Worm (Caenorhabditis elegans) whole organism, L3 larva: Measurements from ENCODE around the gene R11H6.2.

Experiments
- ZK546.5 ChIP-seq: sonication (generic microtip); optimal IDR thresholded peaks from 2 replicates; lab custom pipeline; 2017; ENCODE audit warnings: missing biosample characterization, missing genetic modification characterization
- aly-2 ChIP-seq: fragments of 150-350 bp; optimal IDR thresholded peaks from 2 replicates; lab custom pipeline; 2014; ENCODE audit warnings: missing biosample characterization, missing genetic modification characterization
- ama-1 ChIP-seq: fragments of 150-350 bp; optimal IDR thresholded peaks from 2 replicates; lab custom pipeline; 2018
- ceh-28 ChIP-seq: fragments of 150-350 bp; optimal IDR thresholded peaks from 2 replicates; lab custom pipeline; 2014; ENCODE audit warnings: missing biosample characterization, missing genetic modification reagents, missing genetic modification characterization
- daf-12 ChIP-seq: fragments of 150-350 bp; optimal IDR thresholded peaks from 2 replicates; lab custom pipeline; 2014; ENCODE audit warnings: missing biosample characterization, missing genetic modification reagents, missing genetic modification characterization
- egl-5 ChIP-seq: fragments of 150-350 bp; optimal IDR thresholded peaks from 2 replicates; lab custom pipeline; 2017; ENCODE audit warnings: missing biosample characterization, missing genetic modification reagents, missing genetic modification characterization, inconsistent platforms
- elt-3 ChIP-seq, 3 experiments: fragments of 150-350 bp in 1 of 3; sonication (generic microtip) in 2 of 3; optimal IDR thresholded peaks; 2 replicates in 2 of 3; 4 replicates in 1 of 3; lab custom pipeline; 2014 to 2017; ENCODE audit warnings: missing biosample characterization in 3 of 3, missing genetic modification characterization in 3 of 3
- eor-1 ChIP-seq, 2 experiments: fragments of 150-350 bp; optimal IDR thresholded peaks; 2 replicates each; lab custom pipeline; 2014 to 2018; ENCODE audit warnings: missing biosample characterization in 2 of 2, missing genetic modification characterization in 2 of 2
- fkh-10 ChIP-seq: sonication (generic microtip); optimal IDR thresholded peaks from 2 replicates; lab custom pipeline; 2017; ENCODE audit warnings: missing biosample characterization, missing genetic modification reagents, missing genetic modification characterization
- fkh-2 ChIP-seq: fragments of 150-350 bp; optimal IDR thresholded peaks from 2 replicates; lab custom pipeline; 2014; ENCODE audit warnings: missing biosample characterization, missing genetic modification reagents, missing genetic modification characterization
- fos-1 ChIP-seq: fragments of 150-350 bp; optimal IDR thresholded peaks from 2 replicates; lab custom pipeline; 2014; ENCODE audit warnings: missing biosample characterization, missing genetic modification characterization
- hmg-11 ChIP-seq: sonication (generic microtip); optimal IDR thresholded peaks from 2 replicates; lab custom pipeline; 2016; ENCODE audit warnings: missing genetic modification characterization, missing compliant biosample characterization
- jun-1 ChIP-seq: fragments of 150-350 bp; optimal IDR thresholded peaks from 2 replicates; lab custom pipeline; 2014; ENCODE audit warnings: missing biosample characterization, missing genetic modification reagents, missing genetic modification characterization
- lin-15B ChIP-seq: fragments of 150-350 bp; optimal IDR thresholded peaks from 2 replicates; lab custom pipeline; 2014; ENCODE audit warnings: missing biosample characterization, missing genetic modification characterization
- lin-39 ChIP-seq: fragments of 150-350 bp; optimal IDR thresholded peaks from 2 replicates; lab custom pipeline; 2018; ENCODE audit warnings: missing biosample characterization, missing genetic modification reagents, missing genetic modification characterization
- lsy-12 ChIP-seq: sonication (generic microtip); optimal IDR thresholded peaks from 2 replicates; lab custom pipeline; 2016; ENCODE audit warnings: mild to moderate bottlenecking, missing genetic modification characterization, missing compliant biosample characterization
- mml-1 ChIP-seq: fragments of 150-350 bp; sonication (generic microtip); optimal IDR thresholded peaks from 3 replicates; lab custom pipeline; 2014; ENCODE audit warnings: missing biosample characterization, missing genetic modification characterization
- nfya-1 ChIP-seq: sonication (generic microtip); optimal IDR thresholded peaks from 2 replicates; lab custom pipeline; 2017; ENCODE audit warnings: missing genetic modification characterization, mild to moderate bottlenecking, missing compliant biosample characterization, antibody characterized with exemption, moderate library complexity; ENCODE audit not compliant: insufficient read depth
- nhr-23 ChIP-seq: fragments of 150-350 bp; optimal IDR thresholded peaks from 2 replicates; lab custom pipeline; 2014; ENCODE audit warnings: missing biosample characterization, missing genetic modification reagents, missing genetic modification characterization
- nhr-237 ChIP-seq: fragments of 150-350 bp; optimal IDR thresholded peaks from 2 replicates; lab custom pipeline; 2014; ENCODE audit warnings: missing biosample characterization, missing genetic modification characterization
- nhr-28 ChIP-seq: fragments of 150-350 bp; optimal IDR thresholded peaks from 2 replicates; lab custom pipeline; 2014; ENCODE audit warnings: missing biosample characterization, missing genetic modification characterization
- pha-4 ChIP-seq: fragments of 150-350 bp; optimal IDR thresholded peaks from 2 replicates; lab custom pipeline; 2014; ENCODE audit warnings: missing biosample characterization, missing genetic modification reagents, missing genetic modification characterization
- pqm-1 ChIP-seq: fragments of 150-350 bp; optimal IDR thresholded peaks from 2 replicates; lab custom pipeline; 2017; ENCODE audit warnings: missing biosample characterization, missing genetic modification characterization, inconsistent platforms
- sea-2 ChIP-seq: fragments of 150-350 bp; sonication (generic microtip); optimal IDR thresholded peaks from 4 replicates; lab custom pipeline; 2014; ENCODE audit warnings: missing biosample characterization, missing genetic modification reagents, missing genetic modification characterization
- skn-1 ChIP-seq: fragments of 150-350 bp; optimal IDR thresholded peaks from 2 replicates; lab custom pipeline; 2014; ENCODE audit warnings: missing biosample characterization, missing genetic modification characterization
- snpc-4 ChIP-seq: fragments of 150-350 bp; optimal IDR thresholded peaks from 2 replicates; lab custom pipeline; 2014; ENCODE audit warnings: missing biosample characterization, missing genetic modification characterization
- unc-39 ChIP-seq: sonication (generic microtip); optimal IDR thresholded peaks from 4 replicates; lab custom pipeline; 2017; ENCODE audit warnings: missing biosample characterization, missing genetic modification characterization
- zag-1 ChIP-seq: fragments of 150-350 bp; optimal IDR thresholded peaks from 2 replicates; lab custom pipeline; 2014; ENCODE audit warnings: missing biosample characterization, missing genetic modification characterization
- ztf-11 ChIP-seq: fragments of 150-350 bp; optimal IDR thresholded peaks from 2 replicates; lab custom pipeline; 2014; ENCODE audit warnings: missing biosample characterization, missing genetic modification characterization

The R11H6.2 gene

DNA sequence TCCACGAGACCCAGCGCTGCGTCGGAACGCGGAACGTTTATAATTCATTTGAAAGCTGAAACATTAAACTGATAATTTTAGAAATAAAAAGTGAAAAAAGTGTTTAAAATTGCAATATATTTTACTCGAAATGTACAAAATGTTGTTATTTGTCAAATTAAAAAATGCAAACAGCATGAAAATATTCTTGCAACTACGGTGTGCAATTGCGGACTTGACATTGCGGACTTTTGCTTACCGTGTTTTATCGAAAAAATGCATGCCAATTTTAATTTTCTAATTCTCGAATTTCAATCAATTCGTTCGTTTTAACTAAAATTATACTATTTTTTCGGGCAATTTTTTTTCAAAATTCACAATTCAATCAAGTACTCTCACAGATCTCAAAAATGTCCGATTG is 14.4 kb downstream of the R11H6.2 start, which contains the start of the genes R11H6.5 and ccnk-1:
TSS of gene R11H6.5 (minus strand) at position 55 of the 400 bp plus-strand sequence.
TSS of gene ccnk-1 (plus strand) at position 381 of the 400 bp plus-strand sequence.
- peak; percentile 51 for TF ChIP-seq hmg-11 (tag; lab: Kevin White, UChicago)
- no peak for TF ChIP-seq ztf-11
- peak; percentile 55 for TF ChIP-seq lin-15B (tag; lab: Kevin White, UChicago)
- no peak for TF ChIP-seq eor-1 (tag; optimal IDR thresholded peaks at IDR 0.05; lab: Kevin White, UChicago)
- TF ChIP-seq lin-39 (tag; lab: Kevin White, UChicago), result peak; percentile 39
- peak; percentile 80 for TF ChIP-seq pha-4
- peak; percentile 92 for TF ChIP-seq nfya-1

DNA sequence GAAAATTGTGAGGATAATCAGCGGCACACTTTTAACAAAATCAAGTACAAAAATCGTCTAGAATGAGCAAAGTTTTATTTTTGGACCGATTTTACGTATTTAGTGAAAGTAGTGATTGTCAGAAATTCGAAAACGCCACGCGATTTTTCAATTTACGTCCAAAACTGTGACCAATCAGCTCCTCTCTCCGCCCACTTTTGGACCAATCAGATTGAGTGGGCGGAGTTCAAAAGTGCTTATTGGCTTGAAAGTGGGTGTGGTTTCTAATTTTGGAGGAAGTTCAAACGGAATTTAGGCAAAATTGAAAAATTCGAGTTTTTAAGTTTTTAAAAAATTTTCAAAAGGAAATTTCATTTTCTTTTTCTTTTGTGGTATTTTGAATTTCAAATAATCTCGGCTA is 16.6 kb downstream of the R11H6.2 start:
- TF ChIP-seq aly-2 (tag; lab: Kevin White, UChicago) (no peak), nfya-1 (peak; percentile 86)

- TF ChIP-seq sea-2 (GFP tag; lab: Kevin White, UChicago) (no peak), nhr-23 (no peak), zag-1 (tag; lab: Kevin White, UChicago) (no peak), nhr-237 (tag; lab: Kevin White, UChicago) (no peak), jun-1 (tag; lab: Kevin White, UChicago) (no peak), daf-12 (tag; lab: Kevin White, UChicago) (no peak), nfya-1 (no peak)
Observed at ce11 chrV:14615671-14616070, 17.9 kb downstream of the R11H6.2 start.

DNA sequence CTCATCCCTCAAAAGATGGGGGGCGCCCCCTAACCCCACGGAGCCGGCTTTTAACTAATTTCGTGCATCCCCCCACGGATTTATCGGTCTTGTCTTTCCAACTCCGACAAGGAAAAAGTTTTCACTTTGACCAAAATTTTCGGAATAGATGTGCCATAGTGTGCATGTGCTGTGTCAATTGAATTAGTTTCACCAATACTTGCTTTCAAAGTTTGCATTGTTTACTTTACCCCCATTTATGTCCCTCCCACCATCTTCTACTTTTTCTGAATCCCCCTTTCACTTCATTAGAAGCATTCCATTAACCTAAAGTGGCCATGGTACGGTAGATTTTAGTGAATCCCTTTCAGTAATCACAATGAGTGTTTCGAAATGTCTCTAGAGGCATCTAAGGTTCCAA is 19.9 kb downstream of the R11H6.2 start:
- TF ChIP-seq ZK546.5 (tag; lab: Kevin White, UChicago) (no peak), ceh-28 (tag; lab: Kevin White, UChicago) (no peak), hmg-11 (tag; lab: Kevin White, UChicago) (no peak), fkh-10 (GFP tag; lab: Kevin White, UChicago) (no peak), elt-3 (tag; optimal IDR thresholded peaks at IDR 0.05; lab: Kevin White, UChicago) (no peak), lin-15B (tag; lab: Kevin White, UChicago) (no peak), pha-4 (no peak), fos-1 (tag; lab: Kevin White, UChicago) (no peak), eor-1 (tag; optimal IDR thresholded peaks at IDR 0.05; lab: Kevin White, UChicago) (no peak), nhr-28 (tag; lab: Kevin White, UChicago) (no peak)

DNA sequence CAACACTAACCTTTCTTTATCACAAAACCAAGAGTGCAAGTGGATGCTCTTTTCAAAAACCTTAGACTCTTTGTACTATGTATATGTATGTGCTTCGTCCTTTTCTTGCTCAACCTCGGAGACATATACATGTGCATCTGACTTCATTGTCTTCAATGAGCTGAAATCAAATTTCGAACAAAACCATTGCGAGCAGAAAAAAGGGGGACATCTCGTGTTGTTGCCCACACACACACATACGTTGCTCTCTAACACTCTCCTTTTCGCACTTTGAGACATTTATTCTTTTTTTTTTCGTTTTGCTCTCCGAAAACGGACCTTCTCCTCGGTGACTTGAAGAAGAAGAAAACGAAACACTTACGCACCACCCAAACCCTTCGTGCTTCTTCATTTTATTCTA is 22.5 kb downstream of the R11H6.2 start:
- TF ChIP-seq ceh-28 (tag; lab: Kevin White, UChicago), result no peak
- no peak for TF ChIP-seq fos-1 (tag; lab: Kevin White, UChicago)
- peak; percentile 26 for TF ChIP-seq fkh-10 (GFP tag; lab: Kevin White, UChicago)

ce11 chrV:14620835-14621234 is 23.0 kb downstream of the R11H6.2 start, which contains the start of gene hot-1:
Gene hot-1 (plus strand): TSS chrV:14621135.
- TF ChIP-seq jun-1 (tag; lab: Kevin White, UChicago) (no peak), lsy-12 (no peak), ama-1 (lab: Kevin White, UChicago) (no peak), mml-1 (tag; lab: Kevin White, UChicago) (no peak), fkh-2 (tag; lab: Kevin White, UChicago) (no peak), pqm-1 (no peak), fkh-10 (GFP tag; lab: Kevin White, UChicago) (no peak)

DNA sequence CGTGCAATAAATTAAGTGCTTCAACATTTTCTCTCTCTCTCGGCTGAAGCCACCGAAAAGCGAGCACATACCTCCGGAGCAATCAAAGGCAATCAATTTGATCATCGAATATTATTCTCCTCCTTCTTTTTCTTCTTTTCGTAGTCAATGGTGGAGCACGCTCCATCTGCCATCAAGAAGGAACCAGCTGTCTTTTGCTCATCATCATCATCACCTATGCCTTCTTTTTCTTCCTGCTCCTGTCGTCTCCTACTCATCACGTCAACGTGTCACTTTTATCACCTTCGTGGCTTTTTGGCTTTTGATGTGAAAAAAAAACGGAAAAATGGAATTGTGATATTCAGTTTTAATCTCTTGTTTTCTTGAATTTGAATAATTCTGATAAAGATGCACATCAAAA is 27.9 kb downstream of the R11H6.2 start:
- TF ChIP-seq mml-1 (tag; lab: Kevin White, UChicago) (no peak), ama-1 (lab: Kevin White, UChicago) (no peak), egl-5 (tag; lab: Kevin White, UChicago) (peak; percentile 52)

DNA sequence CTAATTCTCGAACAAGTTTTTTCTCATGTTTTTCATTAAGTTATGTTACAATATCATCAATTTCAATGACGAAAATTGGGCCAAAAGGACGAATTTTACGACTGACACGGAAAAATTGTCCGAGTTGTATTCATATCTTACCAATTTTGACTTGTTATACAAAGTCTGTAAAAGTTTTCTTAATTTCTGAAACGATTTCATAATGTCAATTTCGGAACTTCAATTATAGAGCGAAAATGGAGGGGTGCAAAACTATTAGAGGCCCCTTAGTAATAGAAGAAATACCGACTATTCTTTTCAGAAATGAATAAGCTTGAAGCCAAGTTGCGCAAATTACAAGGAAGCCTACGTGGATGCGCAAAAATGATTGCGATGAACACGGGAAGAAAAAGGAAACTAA is 33.8 kb downstream of the R11H6.2 start, which contains the start of gene F43D2.3:
TSS of gene F43D2.3 (plus strand) at position 301 of the 400 bp plus-strand sequence.
- no peak for TF ChIP-seq lsy-12
- TF ChIP-seq ceh-28 (tag; lab: Kevin White, UChicago), result no peak
- no peak for TF ChIP-seq daf-12 (tag; lab: Kevin White, UChicago)
- TF ChIP-seq skn-1 (tag; lab: Kevin White, UChicago), result no peak
- no peak for TF ChIP-seq lin-39 (tag; lab: Kevin White, UChicago)
- no peak for TF ChIP-seq snpc-4
- TF ChIP-seq hmg-11 (tag; lab: Kevin White, UChicago), result no peak
- no peak for TF ChIP-seq eor-1 (tag; optimal IDR thresholded peaks at IDR 0.05; lab: Kevin White, UChicago)
- no peak for TF ChIP-seq nhr-28 (tag; lab: Kevin White, UChicago)
- TF ChIP-seq unc-39 (tag; lab: Kevin White, UChicago), result no peak
- no peak for TF ChIP-seq fkh-2 (tag; lab: Kevin White, UChicago)
- TF ChIP-seq lin-15B (tag; lab: Kevin White, UChicago), result no peak
